Fruit fly (Drosophila melanogaster): ENCODE measurements around the gene del.

del gene

dm6 chr2L:21102399-21103108 is 45.8 kb downstream of the del start, which contains the start of gene CG9257 (continued):
- TF ChIP-seq Opbp (GFP tag; IDR thresholded peaks at IDR 0.05; ENCODE audit: partially characterized antibody) (no peak), dmrt11E (tag; optimal IDR thresholded peaks at IDR 0.05) (no peak), CG3847 (GFP tag; IDR thresholded peaks at IDR 0.05) (no peak), pho (GFP tag; optimal IDR thresholded peaks at IDR 0.05) (peak; percentile 21), CG8089 (GFP tag; optimal IDR thresholded peaks at IDR 0.05) (no peak), ash1 (GFP tag; optimal IDR thresholded peaks at IDR 0.05) (no peak), mirr (GFP tag; optimal IDR thresholded peaks at IDR 0.05) (no peak), bcd (GFP tag; optimal IDR thresholded peaks at IDR 0.05) (no peak), CG10959 (GFP tag; IDR thresholded peaks at IDR 0.05) (no peak), CG10565 (GFP tag; optimal IDR thresholded peaks at IDR 0.05) (no peak), br (optimal IDR thresholded peaks at IDR 0.05) (no peak), ssp (GFP tag; IDR thresholded peaks at IDR 0.05) (no peak), CG9609 (GFP tag; optimal IDR thresholded peaks at IDR 0.05) (no peak), CG30403 (GFP tag; optimal IDR thresholded peaks at IDR 0.05) (peak; percentile 6), twi (tag; optimal IDR thresholded peaks at IDR 0.05) (no peak), CG2889 (GFP tag; IDR thresholded peaks at IDR 0.05) (no peak), CG1602 (GFP tag; optimal IDR thresholded peaks at IDR 0.05) (no peak), zen2 (GFP tag; IDR thresholded peaks at IDR 0.05; ENCODE audit: partially characterized antibody) (no peak), CHES-1-like (GFP tag; optimal IDR thresholded peaks at IDR 0.05) (peak; percentile 38), gcm2 (GFP tag; optimal IDR thresholded peaks at IDR 0.05) (no peak), tll (GFP tag; optimal IDR thresholded peaks at IDR 0.05) (no peak), CG10462 (GFP tag; optimal IDR thresholded peaks at IDR 0.05) (no peak), ttk (GFP tag; IDR thresholded peaks at IDR 0.05) (no peak), phol (tag; optimal IDR thresholded peaks at IDR 0.05) (peak; percentile 13), Oaz (GFP tag; IDR thresholded peaks at IDR 0.05) (no peak), CG15514 (GFP tag; optimal IDR thresholded peaks at IDR 0.05) (peak; percentile 99), H2.0 (GFP tag; IDR thresholded peaks at IDR 0.05) (no peak), CG13424 (tag; optimal IDR thresholded peaks at IDR 0.05) (peak; percentile 6), stc (GFP tag; IDR thresholded peaks at IDR 0.05) (no peak), row (GFP tag; IDR thresholded peaks at IDR 0.05) (peak; percentile 74), croc (GFP tag; conservative IDR thresholded peaks at IDR 0.05) (no peak), Elba2 (GFP tag; optimal IDR thresholded peaks at IDR 0.05) (no peak), CG3995 (GFP tag; optimal IDR thresholded peaks at IDR 0.05) (peak; percentile 73), CG14710 (tag; optimal IDR thresholded peaks at IDR 0.05) (peak; percentile 59), B-H2 (GFP tag; optimal IDR thresholded peaks at IDR 0.05) (peak; percentile 0), shn (GFP tag; optimal IDR thresholded peaks at IDR 0.05) (no peak), sqz (GFP tag; optimal IDR thresholded peaks at IDR 0.05) (no peak), C15 (GFP tag; IDR thresholded peaks at IDR 0.05) (no peak), pzg (GFP tag; optimal IDR thresholded peaks at IDR 0.05) (peak; percentile 65), CG31365 (tag; optimal IDR thresholded peaks at IDR 0.05) (no peak), CG18262 (tag; optimal IDR thresholded peaks at IDR 0.05) (no peak), CG10543 (GFP tag; optimal IDR thresholded peaks at IDR 0.05) (no peak), Dad (GFP tag; optimal IDR thresholded peaks at IDR 0.05) (no peak), Usf (GFP tag; optimal IDR thresholded peaks at IDR 0.05) (no peak), Hr78 (GFP tag; optimal IDR thresholded peaks at IDR 0.05) (no peak), vnd (GFP tag; IDR thresholded peaks at IDR 0.05; ENCODE audit: partially characterized antibody) (no peak), CG7372 (GFP tag; IDR thresholded peaks at IDR 0.05) (no peak), CG42726 (GFP tag; IDR thresholded peaks at IDR 0.05; ENCODE audit: partially characterized antibody) (no peak), CG6765 (GFP tag; optimal IDR thresholded peaks at IDR 0.05) (no peak), Ets97D (GFP tag; optimal IDR thresholded peaks at IDR 0.05) (peak; percentile 72), ken (GFP tag; IDR thresholded peaks at IDR 0.05) (no peak)
